Worm (Caenorhabditis elegans) whole organism, young adult: ENCODE measurements around the gene F10G2.1.
"Not testable (repeated sequence)": the region's sequence is repeated elsewhere in the genome, so short reads cannot be mapped to it uniquely, and the experiment has no call there.

Experiments
- B0019.2 ChIP-seq: fragments of 200-800 bp; sonication (Bioruptor generic); conservative IDR thresholded peaks from 2 replicates; pipeline ENCODE4 v1.3.6; 2022; ENCODE audit warnings: missing genetic modification reagents, missing genetic modification characterization, missing compliant biosample characterization
- C06A6.2 ChIP-seq: fragments of 200-800 bp; sonication (Bioruptor generic); conservative IDR thresholded peaks from 2 replicates; pipeline ENCODE4 v1.3.6; 2022; ENCODE audit warnings: missing genetic modification characterization, missing compliant biosample characterization
- C17E4.6 ChIP-seq: fragments of 200-800 bp; sonication (Bioruptor generic); IDR thresholded peaks from 2 replicates; pipeline ENCODE4 v1.3.6; 2022; ENCODE audit warnings: missing genetic modification reagents, missing genetic modification characterization, missing compliant biosample characterization
- F39B2.1 ChIP-seq: fragments of 200-800 bp; sonication (Bioruptor generic); IDR thresholded peaks from 2 replicates; pipeline ENCODE4 v1.3.6; 2022; ENCODE audit warnings: missing genetic modification reagents, missing genetic modification characterization, missing compliant biosample characterization
- Y53G8AR.9 ChIP-seq: fragments of 200-800 bp; sonication (Bioruptor generic); conservative IDR thresholded peaks from 2 replicates; pipeline ENCODE4 v1.3.6; 2022; ENCODE audit warnings: missing genetic modification reagents, missing genetic modification characterization, missing compliant biosample characterization
- Y95B8A.8 ChIP-seq: fragments of 200-800 bp; sonication (Bioruptor generic); IDR thresholded peaks from 2 replicates; pipeline ENCODE4 v1.3.6; 2022; ENCODE audit warnings: missing genetic modification reagents, missing genetic modification characterization, missing compliant biosample characterization
- aptf-2 ChIP-seq: fragments of 200-800 bp; sonication (Bioruptor generic); conservative IDR thresholded peaks from 2 replicates; pipeline ENCODE4 v1.3.6; 2022; ENCODE audit warnings: missing genetic modification reagents, missing genetic modification characterization, missing compliant biosample characterization
- aptf-3 ChIP-seq: fragments of 200-800 bp; sonication (Bioruptor generic); IDR thresholded peaks from 2 replicates; pipeline ENCODE4 v1.3.6; 2022; ENCODE audit warnings: missing genetic modification characterization, missing compliant biosample characterization
- atf-7 ChIP-seq: sonication (generic microtip); optimal IDR thresholded peaks from 2 replicates; lab custom pipeline; 2017; ENCODE audit warnings: mild to moderate bottlenecking, missing genetic modification characterization, missing compliant biosample characterization
- athp-1 ChIP-seq: sonication (generic microtip); optimal IDR thresholded peaks from 2 replicates; lab custom pipeline; 2017; ENCODE audit warnings: mild to moderate bottlenecking, missing genetic modification characterization, missing compliant biosample characterization
- attf-5 ChIP-seq: fragments of 200-800 bp; sonication (Bioruptor generic); optimal IDR thresholded peaks from 2 replicates; lab custom pipeline; 2018; ENCODE audit warnings: mild to moderate bottlenecking, missing genetic modification characterization, missing compliant biosample characterization
- bed-1 ChIP-seq: fragments of 200-800 bp; sonication (Bioruptor generic); IDR thresholded peaks from 2 replicates; pipeline ENCODE4 v1.3.6; 2022; ENCODE audit warnings: missing genetic modification reagents, missing genetic modification characterization, missing compliant biosample characterization
- bed-2 ChIP-seq: fragments of 200-800 bp; sonication (Bioruptor generic); IDR thresholded peaks from 2 replicates; pipeline ENCODE4 v1.3.6; 2022; ENCODE audit warnings: missing genetic modification reagents, missing genetic modification characterization, missing compliant biosample characterization
- ccch-3 ChIP-seq: fragments of 200-800 bp; sonication (Bioruptor generic); optimal IDR thresholded peaks from 2 replicates; lab custom pipeline; 2018; ENCODE audit warnings: mild to moderate bottlenecking, missing genetic modification characterization, missing compliant biosample characterization
- cebp-1 ChIP-seq, 2 experiments: fragments of 200-800 bp in 1 of 2; sonication (Bioruptor generic) in 1 of 2; sonication (generic microtip) in 1 of 2; IDR thresholded peaks in 1 of 2; optimal IDR thresholded peaks in 1 of 2; 2 replicates each; pipeline versions ENCODE4 v1.3.6 to Lab custom; 2017 to 2022; ENCODE audit warnings: missing compliant biosample characterization in 2 of 2, missing genetic modification characterization in 2 of 2, mild to moderate bottlenecking in 1 of 2, missing genetic modification reagents in 1 of 2, moderate library complexity in 1 of 2
- ceh-100 ChIP-seq: fragments of 200-800 bp; sonication (Bioruptor generic); IDR thresholded peaks from 2 replicates; pipeline ENCODE4 v1.3.6; 2022; ENCODE audit warnings: missing genetic modification reagents, missing genetic modification characterization, missing compliant biosample characterization
- ceh-58 ChIP-seq: fragments of 200-800 bp; sonication (Bioruptor generic); IDR thresholded peaks from 2 replicates; pipeline ENCODE4 v1.3.6; 2022; ENCODE audit warnings: missing genetic modification characterization, missing compliant biosample characterization
- lir-1 ChIP-seq: fragments of 200-800 bp; sonication (Bioruptor generic); conservative IDR thresholded peaks from 2 replicates; pipeline ENCODE4 v1.3.6; 2022; ENCODE audit warnings: missing genetic modification reagents, missing genetic modification characterization, missing compliant biosample characterization
- lsy-27 ChIP-seq: sonication (generic microtip); optimal IDR thresholded peaks from 2 replicates; lab custom pipeline; 2017; ENCODE audit warnings: missing genetic modification characterization, mild to moderate bottlenecking, missing compliant biosample characterization, antibody characterized with exemption, missing genotype, borderline replicate concordance; ENCODE audit not compliant: insufficient read depth
- mes-4 ChIP-seq: sonication (generic microtip); optimal IDR thresholded peaks from 2 replicates; lab custom pipeline; 2016; ENCODE audit warnings: missing genotype, missing genetic modification characterization, missing compliant biosample characterization
- nfyb-1 ChIP-seq: fragments of 200-800 bp; sonication (Bioruptor generic); IDR thresholded peaks from 2 replicates; pipeline ENCODE4 v1.3.6; 2022; ENCODE audit warnings: missing genetic modification reagents, missing genetic modification characterization, missing compliant biosample characterization
- nhr-120 ChIP-seq: fragments of 200-800 bp; sonication (Bioruptor generic); IDR thresholded peaks from 2 replicates; pipeline ENCODE4 v1.3.6; 2022; ENCODE audit warnings: missing genetic modification characterization, missing compliant biosample characterization
- nhr-80 ChIP-seq: sonication (generic microtip); optimal IDR thresholded peaks from 2 replicates; lab custom pipeline; 2016; ENCODE audit warnings: missing genetic modification characterization, missing compliant biosample characterization
- pha-4 ChIP-seq: fragments of 150-350 bp; sonication (generic microtip); optimal IDR thresholded peaks from 2 replicates; lab custom pipeline; 2014; ENCODE audit warnings: missing biosample characterization, missing genetic modification reagents, missing genetic modification characterization
- repo-1 ChIP-seq: sonication (generic microtip); optimal IDR thresholded peaks from 2 replicates; lab custom pipeline; 2017; ENCODE audit warnings: mild to moderate bottlenecking, missing genetic modification characterization, missing compliant biosample characterization
- rpc-1 ChIP-seq, 2 experiments: fragments of 150-350 bp in 1 of 2; sonication (generic microtip) in 1 of 2; optimal IDR thresholded peaks; 2 replicates each; lab custom pipeline; 2014 to 2018; ENCODE audit warnings: missing biosample characterization in 1 of 2, missing genetic modification characterization in 1 of 2, missing genetic modification reagents in 1 of 2, missing genotype in 1 of 2
- snpc-1.1 ChIP-seq: sonication (generic microtip); optimal IDR thresholded peaks from 2 replicates; lab custom pipeline; 2017; ENCODE audit warnings: missing genetic modification characterization, mild to moderate bottlenecking, missing compliant biosample characterization, antibody characterized with exemption, moderate library complexity, missing genotype, missing genetic modification reagents; ENCODE audit not compliant: insufficient read depth
- sptf-2 ChIP-seq: fragments of 200-800 bp; sonication (Bioruptor generic); optimal IDR thresholded peaks from 2 replicates; lab custom pipeline; 2018; ENCODE audit warnings: mild to moderate bottlenecking, missing genetic modification characterization, missing compliant biosample characterization
- unc-130 ChIP-seq: sonication (generic microtip); optimal IDR thresholded peaks from 2 replicates; lab custom pipeline; 2016; ENCODE audit warnings: missing genetic modification reagents, missing genetic modification characterization, missing compliant biosample characterization
- unc-62 ChIP-seq: fragments of 150-350 bp; optimal IDR thresholded peaks from 2 replicates; lab custom pipeline; 2014; ENCODE audit warnings: missing biosample characterization, missing genetic modification reagents, missing genetic modification characterization

Gene F10G2.1

DNA sequence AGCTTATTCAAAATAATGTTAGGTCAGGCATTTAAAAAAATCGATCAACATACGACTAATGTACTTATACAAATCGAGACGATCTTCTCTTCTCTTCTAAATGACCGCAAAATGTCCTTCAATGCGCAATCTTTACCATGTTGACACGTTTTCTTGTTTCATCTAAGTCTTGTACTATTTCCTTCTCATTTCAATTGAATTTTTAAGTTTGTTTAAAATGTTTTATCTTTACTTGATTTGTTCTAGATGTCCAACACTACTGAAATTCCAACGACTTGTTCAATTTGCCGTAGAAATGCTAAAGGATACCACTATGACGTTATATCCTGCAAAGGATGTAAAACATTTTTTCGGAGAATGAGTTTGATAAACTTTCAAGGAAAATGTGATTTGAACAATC lies 9.6 kb downstream of the F10G2.1 start, which contains the start of the genes nhr-263 and nhr-148:
nhr-263 (minus strand) TSS at position 101 of the 400 bp plus-strand sequence.
nhr-148 (plus strand) TSS at position 215 of the 400 bp plus-strand sequence.
- TF ChIP-seq nhr-80 (tag; lab: Kevin White, UChicago) (no peak), Y95B8A.8 (GFP tag; lab: Robert Waterston, UW) (no peak), C17E4.6 (no peak), sptf-2 (GFP tag; lab: Kevin White, UChicago) (no peak), aptf-3 (GFP tag; lab: Robert Waterston, UW) (no peak), unc-62 (GFP tag; lab: Kevin White, UChicago) (no peak), nhr-120 (no peak), ceh-100 (GFP tag; lab: Robert Waterston, UW) (no peak), unc-130 (GFP tag; lab: Kevin White, UChicago) (no peak), C06A6.2 (GFP tag; lab: Robert Waterston, UW) (no peak), ccch-3 (GFP tag; lab: Kevin White, UChicago) (no peak), Y53G8AR.9 (GFP tag; lab: Robert Waterston, UW) (no peak), cebp-1 (GFP tag; IDR thresholded peaks at IDR 0.05; lab: Robert Waterston, UW) (no peak), cebp-1 (tag; optimal IDR thresholded peaks at IDR 0.05; lab: Kevin White, UChicago) (no peak)

DNA sequence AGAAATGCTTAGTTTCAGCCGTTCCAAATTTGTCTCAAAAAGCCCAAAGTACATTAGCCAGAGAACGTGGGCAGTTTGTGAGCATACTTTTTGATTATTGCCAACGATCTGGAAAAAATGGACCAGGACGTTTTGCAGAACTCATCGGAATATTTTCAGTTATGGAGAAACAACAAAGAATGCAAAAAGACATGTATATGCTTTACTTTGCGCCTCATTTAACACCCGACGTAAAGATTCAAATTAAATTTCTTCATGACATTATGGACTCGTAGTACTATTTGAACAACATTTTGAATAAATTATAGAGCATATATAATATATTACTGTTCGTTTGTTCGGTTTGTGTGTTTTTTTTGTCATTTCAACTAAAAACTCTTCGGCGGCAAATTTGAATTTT lies 11.2 kb downstream of the F10G2.1 start, which contains the start of gene srh-244:
srh-244 (plus strand) TSS at position 301 of the 400 bp plus-strand sequence.
- TF ChIP-seq lsy-27 (tag; lab: Kevin White, UChicago), result no peak
- no peak for TF ChIP-seq aptf-2
- no peak for TF ChIP-seq ceh-58
- TF ChIP-seq bed-1 (GFP tag; lab: Robert Waterston, UW), result no peak
- no peak for TF ChIP-seq attf-5
- TF ChIP-seq mes-4 (tag; lab: Kevin White, UChicago), result no peak
- TF ChIP-seq bed-2, result no peak
- no peak for TF ChIP-seq athp-1 (tag; lab: Kevin White, UChicago)
- TF ChIP-seq ccch-3 (GFP tag; lab: Kevin White, UChicago), result no peak
- TF ChIP-seq F39B2.1 (GFP tag; lab: Robert Waterston, UW), result no peak
- TF ChIP-seq cebp-1 (GFP tag; IDR thresholded peaks at IDR 0.05; lab: Robert Waterston, UW), result no peak
- TF ChIP-seq cebp-1 (tag; optimal IDR thresholded peaks at IDR 0.05; lab: Kevin White, UChicago), result no peak
- TF ChIP-seq rpc-1 (optimal IDR thresholded peaks at IDR 0.05; lab: Kevin White, UChicago), result no peak
- TF ChIP-seq rpc-1 (tag; optimal IDR thresholded peaks at IDR 0.05; lab: Kevin White, UChicago), result no peak

DNA sequence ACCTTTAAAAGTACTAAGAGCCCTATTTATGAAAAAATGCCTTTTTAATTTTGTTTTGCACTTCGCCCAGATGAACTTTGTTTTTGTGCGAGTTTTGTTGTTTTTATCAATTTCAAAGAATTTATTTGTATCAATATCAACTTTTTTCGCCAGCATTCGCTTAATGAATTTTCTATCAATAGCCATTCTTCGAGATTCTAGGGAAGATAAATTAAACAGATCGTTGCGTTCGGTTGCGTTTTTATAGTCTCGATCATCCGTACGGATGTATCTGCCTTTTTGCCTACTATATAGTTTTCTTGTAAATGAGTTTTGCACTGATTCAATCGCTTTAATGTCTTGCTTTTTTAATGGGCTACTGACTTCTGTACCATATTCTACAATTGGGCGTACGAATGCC lies 13.1 kb downstream of the F10G2.1 start, which contains the start of gene nhr-147:
nhr-147 (plus strand) TSS at position 301 of the 400 bp plus-strand sequence.
- TF ChIP-seq nfyb-1 (GFP tag; lab: Robert Waterston, UW); snpc-1.1 (tag; lab: Kevin White, UChicago); B0019.2 (GFP tag; lab: Robert Waterston, UW): not testable (repeated sequence)

DNA sequence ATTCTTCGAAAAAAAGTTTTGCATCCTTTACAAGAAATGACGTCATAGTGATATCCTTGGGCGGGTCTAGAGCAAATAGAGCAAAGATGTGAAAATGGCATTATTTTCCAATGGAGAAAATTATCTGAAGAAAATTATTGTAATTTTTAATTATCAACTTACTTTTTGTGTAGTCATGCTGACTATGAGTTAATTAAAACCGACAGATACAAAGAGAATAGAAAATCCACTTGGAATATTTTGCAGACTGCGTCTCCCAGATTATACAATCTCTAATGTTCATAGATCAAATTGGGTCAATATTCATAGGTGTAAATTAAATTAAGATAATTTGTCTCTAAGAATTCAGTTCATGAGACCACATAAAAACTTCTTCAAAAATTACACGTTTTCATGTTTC lies 17.2 kb downstream of the F10G2.1 start, which contains the start of gene nhr-149:
nhr-149 (minus strand) TSS at position 101 of the 400 bp plus-strand sequence.
- TF ChIP-seq atf-7 (tag; lab: Kevin White, UChicago), result no peak
- no peak for TF ChIP-seq lir-1 (GFP tag; lab: Robert Waterston, UW)
- TF ChIP-seq repo-1 (tag; lab: Kevin White, UChicago), result no peak
- TF ChIP-seq pha-4 (tag; lab: Kevin White, UChicago), result no peak
